Worm (Caenorhabditis elegans): Measurements from ENCODE around the gene F55C12.19.

F55C12.19 gene

ce11 chrII:5844694-5845129, 21.2 kb upstream of the F55C12.19 start (continued):
- TF ChIP-seq mxl-3 (GFP tag; optimal IDR thresholded peaks at IDR 0.05) (peak; percentile 89), hmg-1.1 (GFP tag; IDR thresholded peaks at IDR 0.05) (peak; percentile 100), egl-43 (GFP tag; IDR thresholded peaks at IDR 0.05) (peak; percentile 99), ceh-28 (tag; optimal IDR thresholded peaks at IDR 0.05) (peak; percentile 49), nhr-48 (tag; optimal IDR thresholded peaks at IDR 0.05) (peak; percentile 97), ZK337.2 (GFP tag; IDR thresholded peaks at IDR 0.05) (peak; percentile 78), arid-1 (GFP tag; conservative IDR thresholded peaks at IDR 0.05) (peak; percentile 96), nhr-76 (tag; optimal IDR thresholded peaks at IDR 0.05) (peak; percentile 77)

- TF ChIP-seq nhr-6 (tag; optimal IDR thresholded peaks at IDR 0.05), result no peak
- no peak for TF ChIP-seq nhr-28 (tag; optimal IDR thresholded peaks at IDR 0.05)
- TF ChIP-seq daf-8 (GFP tag; IDR thresholded peaks at IDR 0.05), result no peak
- TF ChIP-seq saeg-2 (GFP tag; IDR thresholded peaks at IDR 0.05), result no peak
These were observed 20.5 kb upstream of the F55C12.19 start, which contains the start of the genes ZK1248.17 and H41C03.3 for ce11 chrII:5845441-5845840. TSS of gene ZK1248.17 (minus strand) at chrII:5845541. TSS of gene H41C03.3 (plus strand) at chrII:5845777.

- TF ChIP-seq nhr-28 (tag; optimal IDR thresholded peaks at IDR 0.05) (peak; percentile 72), snpc-1.2 (GFP tag; IDR thresholded peaks at IDR 0.05) (no peak), unc-39 (tag; optimal IDR thresholded peaks at IDR 0.05) (no peak), F49E8.2 (tag; optimal IDR thresholded peaks at IDR 0.05; ENCODE audit: borderline replicate concordance) (no peak), ces-1 (GFP tag; optimal IDR thresholded peaks at IDR 0.05) (no peak), hlh-11 (tag; optimal IDR thresholded peaks at IDR 0.05) (no peak), F44E2.7 (GFP tag; IDR thresholded peaks at IDR 0.05) (no peak), ceh-20 (GFP tag; IDR thresholded peaks at IDR 0.05) (no peak), zfp-2 (tag; optimal IDR thresholded peaks at IDR 0.05) (no peak), lir-3 (tag; optimal IDR thresholded peaks at IDR 0.05) (no peak), ama-1 (optimal IDR thresholded peaks at IDR 0.05) (no peak), dve-1 (tag; optimal IDR thresholded peaks at IDR 0.05; ENCODE audit: insufficient read depth) (peak; percentile 34), gei-8 (GFP tag; optimal IDR thresholded peaks at IDR 0.05) (no peak), R02D3.7 (tag; optimal IDR thresholded peaks at IDR 0.05) (no peak), unc-130 (GFP tag; optimal IDR thresholded peaks at IDR 0.05) (no peak), nhr-25 (tag; optimal IDR thresholded peaks at IDR 0.05; ENCODE audit: borderline replicate concordance, insufficient read depth) (no peak), madf-9 (GFP tag; conservative IDR thresholded peaks at IDR 0.05) (no peak), D1046.2 (GFP tag; IDR thresholded peaks at IDR 0.05) (no peak), pqm-1 (tag; optimal IDR thresholded peaks at IDR 0.05) (peak; percentile 12)
These were observed 19.8 kb upstream of the F55C12.19 start for ce11 chrII:5846181-5846580.

ce11 chrII:5852007-5852406, 13.9 kb upstream of the F55C12.19 start, which contains the start of gene H41C03.2:
TSS of gene H41C03.2 (minus strand) at chrII:5852107.
- TF ChIP-seq fkh-10 (GFP tag; optimal IDR thresholded peaks at IDR 0.05) (no peak), unc-62 (GFP tag; optimal IDR thresholded peaks at IDR 0.05 in 1 of 2) (peak in 1 of 2 experiments; percentile 75), unc-62 (tag; optimal IDR thresholded peaks at IDR 0.05) (no peak)

ce11 chrII:5853261-5853660, 12.7 kb upstream of the F55C12.19 start:
- TF ChIP-seq lin-13 (GFP tag; optimal IDR thresholded peaks at IDR 0.05), result no peak
- peak; percentile 62 for TF ChIP-seq nhr-28 (tag; optimal IDR thresholded peaks at IDR 0.05)

Data from whole organism, L4 larva.